Fruit fly (Drosophila melanogaster): ENCODE results near the gene CG33722.

- TF ChIP-seq CG6792 (GFP tag; optimal IDR thresholded peaks at IDR 0.05) (no peak), Blimp-1 (GFP tag; optimal IDR thresholded peaks at IDR 0.05) (peak; percentile 91), Ets96B (tag; optimal IDR thresholded peaks at IDR 0.05) (no peak), Hr38 (GFP tag; optimal IDR thresholded peaks at IDR 0.05) (no peak), CG8632 (GFP tag; optimal IDR thresholded peaks at IDR 0.05) (no peak), spab (GFP tag; optimal IDR thresholded peaks at IDR 0.05) (no peak), Eip93F (GFP tag; optimal IDR thresholded peaks at IDR 0.05) (no peak), Ets21C (GFP tag; optimal IDR thresholded peaks at IDR 0.05) (no peak), CG7368 (GFP tag; optimal IDR thresholded peaks at IDR 0.05) (no peak), Gug (GFP tag; IDR thresholded peaks at IDR 0.05) (no peak)
These were observed 7.7 kb downstream of the CG33722 start for dm6 chr3R:8251532-8251931.

Measured in whole organism, prepupa.